Fruit fly (Drosophila melanogaster) whole organism, embryonic: ENCODE data around the gene dtn.

Source experiments
- Antp ChIP-seq: fragments of 200-800 bp; sonication (Bioruptor generic); optimal IDR thresholded peaks from 3 replicates; lab custom pipeline; 2016; ENCODE audit warnings: missing biosample characterization, missing genetic modification characterization
- CG10209 ChIP-seq: fragments of 200-800 bp; sonication (Bioruptor generic); optimal IDR thresholded peaks from 3 replicates; lab custom pipeline; 2017; ENCODE audit warnings: missing biosample characterization, mild to moderate bottlenecking, missing genetic modification characterization, missing genetic modification reagents
- CG10267 ChIP-seq: fragments of 200-800 bp; sonication (Bioruptor generic); optimal IDR thresholded peaks from 2 replicates; lab custom pipeline; 2018; ENCODE audit warnings: missing biosample characterization, mild to moderate bottlenecking, missing genetic modification characterization, moderate library complexity
- CG11398 ChIP-seq: fragments of 200-800 bp; sonication (Bioruptor generic); optimal IDR thresholded peaks from 2 replicates; lab custom pipeline; 2016; ENCODE audit warnings: missing biosample characterization, missing genetic modification characterization
- CG13123 ChIP-seq: fragments of 200-800 bp; sonication (Bioruptor generic); optimal IDR thresholded peaks from 2 replicates; lab custom pipeline; 2016; ENCODE audit warnings: missing biosample characterization, missing genetic modification characterization
- CG13775 ChIP-seq: fragments of 200-800 bp; sonication (Bioruptor generic); optimal IDR thresholded peaks from 3 replicates; lab custom pipeline; 2017; ENCODE audit warnings: missing biosample characterization, mild to moderate bottlenecking, missing genetic modification characterization
- CG14441 ChIP-seq: fragments of 200-800 bp; sonication (Bioruptor generic); IDR thresholded peaks from 2 replicates; pipeline ENCODE4 v1.3.6; 2022; ENCODE audit warnings: missing biosample characterization, missing genetic modification characterization
- CG17186 ChIP-seq: fragments of 200-800 bp; sonication (Bioruptor generic); optimal IDR thresholded peaks from 3 replicates; lab custom pipeline; 2017; ENCODE audit warnings: missing biosample characterization, missing genetic modification reagents, missing genetic modification characterization
- CG17361 ChIP-seq: fragments of 200-800 bp; sonication (Bioruptor generic); IDR thresholded peaks from 3 replicates; pipeline ENCODE4 v1.3.6; 2022; ENCODE audit warnings: missing biosample characterization, missing genetic modification characterization
- CG17912 ChIP-seq: fragments of 200-800 bp; sonication (Bioruptor generic); optimal IDR thresholded peaks from 2 replicates; lab custom pipeline; 2018; ENCODE audit warnings: missing biosample characterization, mild to moderate bottlenecking, missing genetic modification characterization
- CG2678 ChIP-seq: fragments of 200-800 bp; sonication (Bioruptor generic); optimal IDR thresholded peaks from 3 replicates; lab custom pipeline; 2019; ENCODE audit warnings: missing biosample characterization, mild to moderate bottlenecking, missing genetic modification characterization, moderate library complexity
- CG2875 ChIP-seq: fragments of 200-800 bp; sonication (Bioruptor generic); optimal IDR thresholded peaks from 2 replicates; lab custom pipeline; 2017; ENCODE audit warnings: missing biosample characterization, mild to moderate bottlenecking, missing genetic modification characterization, missing genetic modification reagents
- CG3407 ChIP-seq: fragments of 200-800 bp; sonication (Bioruptor generic); optimal IDR thresholded peaks from 2 replicates; lab custom pipeline; 2018; ENCODE audit warnings: missing biosample characterization, mild to moderate bottlenecking, missing genetic modification characterization
- CG4360 ChIP-seq: fragments of 200-800 bp; sonication (Bioruptor generic); IDR thresholded peaks from 2 replicates; pipeline ENCODE4 v1.3.6; 2022; ENCODE audit warnings: missing biosample characterization, missing genetic modification characterization
- CG4820 ChIP-seq: fragments of 200-800 bp; sonication (Bioruptor generic); optimal IDR thresholded peaks from 3 replicates; lab custom pipeline; 2016; ENCODE audit warnings: missing biosample characterization, missing genetic modification characterization
- CG4854 ChIP-seq: fragments of 200-800 bp; sonication (Bioruptor generic); optimal IDR thresholded peaks from 2 replicates; lab custom pipeline; 2016; ENCODE audit warnings: missing biosample characterization, missing genetic modification characterization, inconsistent platforms
- CG6683 ChIP-seq: fragments of 200-800 bp; sonication (Bioruptor generic); optimal IDR thresholded peaks from 2 replicates; lab custom pipeline; 2017; ENCODE audit warnings: missing biosample characterization, mild to moderate bottlenecking, missing genetic modification characterization, missing genetic modification reagents
- CG7745 ChIP-seq: fragments of 200-800 bp; sonication (Bioruptor generic); optimal IDR thresholded peaks from 2 replicates; lab custom pipeline; 2018; ENCODE audit warnings: missing biosample characterization, mild to moderate bottlenecking, missing genetic modification characterization, moderate library complexity
- CG9932 ChIP-seq: fragments of 200-800 bp; sonication (Bioruptor generic); IDR thresholded peaks from 2 replicates; pipeline ENCODE4 v1.3.6; 2022; ENCODE audit warnings: missing biosample characterization, missing genetic modification characterization
- Dad ChIP-seq: fragments of 200-800 bp; sonication (Bioruptor generic); optimal IDR thresholded peaks from 3 replicates; lab custom pipeline; 2016; ENCODE audit warnings: missing biosample characterization, missing genetic modification characterization
- Deaf1 ChIP-seq: fragments of 200-800 bp; optimal IDR thresholded peaks from 3 replicates; lab custom pipeline; 2019; ENCODE audit warnings: missing biosample characterization, mild to moderate bottlenecking, missing genetic modification characterization, moderate library complexity
- Dfd ChIP-seq, 2 experiments: fragments of >200 bp; optimal IDR thresholded peaks; 2 replicates each; lab custom pipeline; 2017; ENCODE audit warnings: missing biosample characterization in 2 of 2, missing genetic modification characterization in 2 of 2
- E2f1 ChIP-seq: fragments of 200-800 bp; sonication (Bioruptor generic); IDR thresholded peaks from 2 replicates; pipeline ENCODE4 v1.3.6; 2022; ENCODE audit warnings: missing biosample characterization, missing genetic modification characterization
- Elba2 ChIP-seq: fragments of 200-800 bp; sonication (Bioruptor generic); optimal IDR thresholded peaks from 3 replicates; lab custom pipeline; 2016; ENCODE audit warnings: missing biosample characterization, missing genetic modification characterization
- Gug ChIP-seq: fragments of 200-800 bp; sonication (Bioruptor generic); IDR thresholded peaks from 4 replicates; pipeline ENCODE4 v1.3.6; 2022; ENCODE audit warnings: missing biosample characterization, missing genetic modification characterization
- Hmx ChIP-seq: fragments of 200-800 bp; sonication (Bioruptor generic); optimal IDR thresholded peaks from 2 replicates; lab custom pipeline; 2016; ENCODE audit warnings: missing biosample characterization, missing genetic modification characterization
- Hr51 ChIP-seq, 2 experiments: fragments of 200-800 bp; sonication (Bioruptor generic); optimal IDR thresholded peaks; 2 replicates in 1 of 2; 3 replicates in 1 of 2; lab custom pipeline; 2016 to 2018; ENCODE audit warnings: missing biosample characterization in 2 of 2, missing genetic modification characterization in 2 of 2, mild to moderate bottlenecking in 1 of 2, moderate library complexity in 1 of 2
- Jarid2 ChIP-seq: fragments of 200-800 bp; sonication (Bioruptor generic); optimal IDR thresholded peaks from 3 replicates; lab custom pipeline; 2017; ENCODE audit warnings: mild to moderate bottlenecking, missing biosample characterization, missing genetic modification reagents, missing genetic modification characterization
- Mes4 ChIP-seq: fragments of 200-800 bp; sonication (Bioruptor generic); optimal IDR thresholded peaks from 2 replicates; lab custom pipeline; 2016; ENCODE audit warnings: missing biosample characterization, missing genetic modification characterization
- Optix ChIP-seq: fragments of 200-800 bp; sonication (Bioruptor generic); IDR thresholded peaks from 3 replicates; pipeline ENCODE4 v1.3.6; 2022; ENCODE audit warnings: missing biosample characterization, missing genetic modification characterization
- Rfx ChIP-seq: fragments of 200-800 bp; sonication (Bioruptor generic); IDR thresholded peaks from 2 replicates; pipeline ENCODE4 v1.3.6; 2022; ENCODE audit warnings: missing biosample characterization, missing genetic modification characterization
- Trl ChIP-seq, 3 experiments: fragments of >200 bp in 2 of 3; fragments of 200-800 bp in 1 of 3; sonication (Bioruptor generic) in 1 of 3; optimal IDR thresholded peaks; 2 replicates in 1 of 3; 3 replicates in 2 of 3; lab custom pipeline; 2016 to 2017; ENCODE audit warnings: missing biosample characterization in 1 of 3, missing genetic modification characterization in 1 of 3
- Vsx1 ChIP-seq: fragments of 200-800 bp; sonication (Bioruptor generic); optimal IDR thresholded peaks from 2 replicates; lab custom pipeline; 2017; ENCODE audit warnings: missing biosample characterization, mild to moderate bottlenecking, missing genetic modification characterization, missing genetic modification reagents
- ab ChIP-seq: fragments of 200-800 bp; sonication (Bioruptor generic); optimal IDR thresholded peaks from 2 replicates; lab custom pipeline; 2016; ENCODE audit warnings: missing biosample characterization, missing genetic modification characterization
- ato ChIP-seq: fragments of 200-800 bp; sonication (Bioruptor generic); IDR thresholded peaks from 2 replicates; pipeline ENCODE4 v1.3.6; 2022; ENCODE audit warnings: missing biosample characterization, missing genetic modification characterization; ENCODE audit not compliant: partially characterized antibody
- az2 ChIP-seq: fragments of 200-800 bp; sonication (Bioruptor generic); optimal IDR thresholded peaks from 3 replicates; lab custom pipeline; 2016; ENCODE audit warnings: missing biosample characterization, missing genetic modification characterization
- corto ChIP-seq: fragments of 200-800 bp; sonication (Bioruptor generic); optimal IDR thresholded peaks from 2 replicates; lab custom pipeline; 2016; ENCODE audit warnings: missing biosample characterization, mild to moderate bottlenecking, missing genetic modification characterization, moderate library complexity
- exex ChIP-seq: fragments of 200-800 bp; sonication (Bioruptor generic); optimal IDR thresholded peaks from 4 replicates; lab custom pipeline; 2018; ENCODE audit warnings: missing biosample characterization, mild to moderate bottlenecking, missing genetic modification characterization, moderate library complexity
- fd3F ChIP-seq: fragments of 200-800 bp; sonication (Bioruptor generic); optimal IDR thresholded peaks from 2 replicates; lab custom pipeline; 2018; ENCODE audit warnings: missing biosample characterization, mild to moderate bottlenecking, missing genetic modification characterization, moderate library complexity
- hkb ChIP-seq, 2 experiments: fragments of 200-800 bp in 1 of 2; fragments of >200 bp in 1 of 2; sonication (Bioruptor generic) in 1 of 2; IDR thresholded peaks in 1 of 2; optimal IDR thresholded peaks in 1 of 2; 2 replicates each; pipeline versions ENCODE4 v1.3.6 to Lab custom; 2017 to 2022; ENCODE audit warnings: missing biosample characterization in 1 of 2, missing genetic modification characterization in 1 of 2
- ken ChIP-seq: fragments of 200-800 bp; sonication (Bioruptor generic); IDR thresholded peaks from 3 replicates; pipeline ENCODE4 v1.3.6; 2022; ENCODE audit warnings: missing biosample characterization, missing genetic modification characterization
- knrl ChIP-seq: fragments of 200-800 bp; sonication (Bioruptor generic); IDR thresholded peaks from 3 replicates; pipeline ENCODE4 v1.3.6; 2022; ENCODE audit warnings: missing biosample characterization, missing genetic modification characterization; ENCODE audit not compliant: partially characterized antibody
- nerfin-2 ChIP-seq: fragments of 200-800 bp; sonication (Bioruptor generic); IDR thresholded peaks from 2 replicates; pipeline ENCODE4 v1.3.6; 2022; ENCODE audit warnings: missing biosample characterization, missing genetic modification characterization; ENCODE audit not compliant: partially characterized antibody
- slou ChIP-seq: fragments of 200-800 bp; sonication (Bioruptor generic); optimal IDR thresholded peaks from 3 replicates; lab custom pipeline; 2016; ENCODE audit warnings: missing biosample characterization, missing genetic modification characterization
- tap ChIP-seq: fragments of 200-800 bp; optimal IDR thresholded peaks from 3 replicates; lab custom pipeline; 2019; ENCODE audit warnings: missing biosample characterization, mild to moderate bottlenecking, missing genetic modification characterization, moderate library complexity
- trem ChIP-seq: fragments of 200-800 bp; optimal IDR thresholded peaks from 3 replicates; lab custom pipeline; 2019; ENCODE audit warnings: missing biosample characterization, mild to moderate bottlenecking, missing genetic modification characterization, moderate library complexity
- unpg ChIP-seq: fragments of 200-800 bp; sonication (Bioruptor generic); optimal IDR thresholded peaks from 3 replicates; lab custom pipeline; 2018; ENCODE audit warnings: missing biosample characterization, mild to moderate bottlenecking, missing genetic modification characterization, moderate library complexity
- usp ChIP-seq: fragments of >200 bp; optimal IDR thresholded peaks from 2 replicates; lab custom pipeline; 2017; ENCODE audit warnings: missing biosample characterization, missing genetic modification characterization
- wdn ChIP-seq: fragments of 200-800 bp; sonication (Bioruptor generic); IDR thresholded peaks from 2 replicates; pipeline ENCODE4 v1.3.6; 2022; ENCODE audit warnings: missing biosample characterization, missing genetic modification characterization

Gene dtn

DNA sequence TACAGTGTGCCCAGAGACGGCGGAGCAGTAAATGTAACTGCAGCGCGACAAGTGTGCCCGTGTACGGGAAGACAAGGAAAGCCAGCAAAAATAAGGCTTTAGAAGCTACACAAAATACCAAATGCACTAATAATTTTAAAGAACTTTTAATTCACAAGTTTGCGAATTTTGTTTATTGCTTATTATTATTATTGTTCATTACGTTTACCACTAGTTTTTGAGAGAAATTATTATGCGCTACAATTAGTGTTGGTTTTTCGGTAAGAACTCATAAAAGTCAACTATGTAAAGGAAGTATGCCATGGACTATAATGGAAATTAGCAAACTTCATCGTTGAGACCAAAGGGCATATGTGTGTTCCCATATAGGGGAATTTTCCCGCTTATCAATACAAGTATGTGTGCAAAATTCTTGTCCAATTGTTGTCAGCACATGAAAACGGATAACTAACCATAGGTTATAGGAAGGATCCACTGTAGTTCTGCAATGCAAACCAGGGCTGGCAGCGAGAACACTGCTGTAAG lies 41.8 kb downstream of the dtn start, which contains the start of gene schlank (continued):
- no peak for TF ChIP-seq hkb (optimal IDR thresholded peaks at IDR 0.05; lab: Kevin White, UChicago)
- TF ChIP-seq hkb (GFP tag; IDR thresholded peaks at IDR 0.05; lab: Robert Waterston, UW), result no peak
- peak; percentile 67 for TF ChIP-seq Rfx (GFP tag; lab: Robert Waterston, UW)
- TF ChIP-seq trem (tag; lab: Kevin White, UChicago), result peak; percentile 10
- no peak for TF ChIP-seq usp (GFP tag; lab: Kevin White, UChicago)
- no peak for TF ChIP-seq knrl (GFP tag; lab: Robert Waterston, UW)
- TF ChIP-seq Vsx1 (GFP tag; lab: Kevin White, UChicago), result no peak
- TF ChIP-seq Optix (GFP tag; lab: Robert Waterston, UW), result peak; percentile 63; the same call in 2 of the 3 replicates
- peak; percentile 22 for TF ChIP-seq fd3F (GFP tag; lab: Kevin White, UChicago)
- no peak for TF ChIP-seq CG2875 (GFP tag; lab: Kevin White, UChicago)
- peak; percentile 56 for TF ChIP-seq wdn
- peak; percentile 20 for TF ChIP-seq slou (GFP tag; lab: Kevin White, UChicago)
- no peak for TF ChIP-seq nerfin-2 (GFP tag; lab: Robert Waterston, UW)
- no peak for TF ChIP-seq Mes4 (GFP tag; lab: Kevin White, UChicago)
- peak; percentile 51; the same call in 1 of the 2 replicates for TF ChIP-seq E2f1 (GFP tag; lab: Robert Waterston, UW)
- TF ChIP-seq CG13123 (GFP tag; lab: Kevin White, UChicago), result no peak
- no peak for TF ChIP-seq CG4854
- TF ChIP-seq CG10209 (GFP tag; lab: Kevin White, UChicago), result peak; percentile 17
- TF ChIP-seq CG9932 (GFP tag; lab: Robert Waterston, UW), result peak; percentile 70
- TF ChIP-seq CG6683, result no peak
- TF ChIP-seq CG13775 (GFP tag; lab: Kevin White, UChicago), result peak; percentile 62
- no peak for TF ChIP-seq Jarid2 (GFP tag; lab: Kevin White, UChicago)
- TF ChIP-seq CG3407, result no peak
- TF ChIP-seq CG17361 (GFP tag; lab: Robert Waterston, UW), result peak; percentile 71
- no peak for TF ChIP-seq CG4820 (GFP tag; lab: Kevin White, UChicago)
- peak; percentile 67 for TF ChIP-seq Gug (GFP tag; lab: Robert Waterston, UW)
- TF ChIP-seq CG11398 (GFP tag; lab: Kevin White, UChicago), result peak; percentile 30
- peak; percentile 39 for TF ChIP-seq CG10267 (tag; lab: Kevin White, UChicago)
- TF ChIP-seq Antp, result peak; percentile 75
- TF ChIP-seq Dfd (GFP tag; optimal IDR thresholded peaks at IDR 0.05; lab: Kevin White, UChicago), result no peak
- TF ChIP-seq az2 (GFP tag; lab: Kevin White, UChicago), result peak; percentile 55
- TF ChIP-seq CG7745 (tag; lab: Kevin White, UChicago), result no peak
- no peak for TF ChIP-seq CG17912 (GFP tag; lab: Kevin White, UChicago)
- TF ChIP-seq CG17186 (GFP tag; lab: Kevin White, UChicago), result peak; percentile 27
- peak in 1 of 2 experiments; percentile 1 for TF ChIP-seq Hr51 (GFP tag; optimal IDR thresholded peaks at IDR 0.05; lab: Kevin White, UChicago)
- TF ChIP-seq Deaf1 (tag; lab: Kevin White, UChicago), result no peak
- TF ChIP-seq corto (GFP tag; lab: Kevin White, UChicago), result no peak
- no peak for TF ChIP-seq CG2678 (tag; lab: Kevin White, UChicago)
- TF ChIP-seq CG4360 (GFP tag; lab: Robert Waterston, UW), result no peak
- no peak for TF ChIP-seq Hmx (GFP tag; lab: Kevin White, UChicago)
- TF ChIP-seq ken (GFP tag; lab: Robert Waterston, UW), result peak; percentile 66
- no peak for TF ChIP-seq tap (tag; lab: Kevin White, UChicago)
- peak; percentile 44 for TF ChIP-seq unpg
- TF ChIP-seq Trl (optimal IDR thresholded peaks at IDR 0.05; lab: Kevin White, UChicago), result no peak
- TF ChIP-seq Trl (GFP tag; optimal IDR thresholded peaks at IDR 0.05; lab: Kevin White, UChicago), result peak; percentile 51
- no peak for TF ChIP-seq Elba2 (GFP tag; lab: Kevin White, UChicago)
- peak; percentile 25 for TF ChIP-seq Dad (GFP tag; lab: Kevin White, UChicago)
- TF ChIP-seq ab (GFP tag; lab: Kevin White, UChicago), result no peak
- TF ChIP-seq ato (GFP tag; lab: Robert Waterston, UW), result no peak
- TF ChIP-seq exex (tag; lab: Kevin White, UChicago), result no peak
- peak; percentile 71 for TF ChIP-seq CG14441 (GFP tag; lab: Robert Waterston, UW)
